Worm (Caenorhabditis elegans): Measurements from ENCODE around the gene Y43F8B.24.

DNA sequence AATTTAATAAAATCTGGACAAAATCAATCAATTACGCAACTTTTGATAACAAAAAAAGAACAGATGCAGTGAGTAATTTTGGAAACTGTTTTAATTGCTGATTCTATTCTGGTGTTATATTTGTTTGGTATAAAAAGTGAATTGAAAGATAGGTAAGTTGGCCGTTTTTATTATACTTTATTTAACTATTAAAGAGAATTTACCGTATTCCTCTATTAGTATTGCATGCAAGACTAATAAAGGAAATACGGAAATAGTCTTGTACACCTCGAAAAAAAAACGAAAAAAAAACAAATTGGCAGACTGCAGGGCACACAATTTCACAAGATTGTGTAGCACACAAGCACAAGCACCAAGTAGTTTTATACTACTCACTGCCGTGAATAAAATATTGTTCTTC is 5.4 kb downstream of the Y43F8B.24 start, which contains the start of gene Y43F8B.25:
- TF ChIP-seq flt-1 (GFP tag; IDR thresholded peaks at IDR 0.05) (no peak), B0310.2 (tag; optimal IDR thresholded peaks at IDR 0.05) (no peak), ama-1 (optimal IDR thresholded peaks at IDR 0.05) (no peak), pes-1 (GFP tag; IDR thresholded peaks at IDR 0.05) (no peak), tbx-11 (GFP tag; IDR thresholded peaks at IDR 0.05) (no peak), hmbx-1 (tag; optimal IDR thresholded peaks at IDR 0.05) (no peak), sea-1 (GFP tag; conservative IDR thresholded peaks at IDR 0.05) (no peak), aly-1 (tag; optimal IDR thresholded peaks at IDR 0.05) (no peak)
